Worm (Caenorhabditis elegans) whole organism, L1 larva: Measurements from ENCODE around the gene orc-3.
A peak's percentile ranks its signal among the peaks of the same experiment; 100 is the strongest.

Experiments used
- C34B4.2 ChIP-seq: sonication (generic microtip); optimal IDR thresholded peaks from 2 replicates; lab custom pipeline; 2017; ENCODE audit warnings: mild to moderate bottlenecking, missing genetic modification characterization, missing compliant biosample characterization
- Y116A8C.19 ChIP-seq: sonication (generic microtip); optimal IDR thresholded peaks from 2 replicates; lab custom pipeline; 2016; ENCODE audit warnings: missing compliant biosample characterization, missing genetic modification characterization, borderline replicate concordance
- aly-2 ChIP-seq: fragments of 150-350 bp; optimal IDR thresholded peaks from 2 replicates; lab custom pipeline; 2014; ENCODE audit warnings: missing biosample characterization, missing genetic modification characterization
- ceh-8 ChIP-seq: fragments of 200-800 bp; sonication (Bioruptor generic); optimal IDR thresholded peaks from 2 replicates; lab custom pipeline; 2018; ENCODE audit warnings: mild to moderate bottlenecking, missing genetic modification characterization, moderate library complexity, missing compliant biosample characterization
- ceh-90 ChIP-seq: sonication (generic microtip); optimal IDR thresholded peaks from 2 replicates; lab custom pipeline; 2016; ENCODE audit warnings: missing genetic modification characterization, missing compliant biosample characterization
- dpl-1 ChIP-seq, 3 experiments: fragments of 150-350 bp in 2 of 3; sonication (generic microtip) in 1 of 3; optimal IDR thresholded peaks; 2 replicates each; lab custom pipeline; 2014 to 2017; ENCODE audit warnings: missing biosample characterization in 3 of 3, missing genetic modification characterization in 3 of 3, missing genetic modification reagents in 3 of 3
- efl-1 ChIP-seq, 4 experiments: fragments of 150-350 bp; optimal IDR thresholded peaks in 3 of 4; peaks in 1 of 4; 1 replicate in 1 of 4; 2 replicates in 3 of 4; lab custom pipeline; 2014; ENCODE audit warnings: missing biosample characterization in 2 of 4, missing genetic modification characterization in 2 of 4, missing genetic modification reagents in 2 of 4
- efl-3 ChIP-seq: fragments of 200-800 bp; sonication (Bioruptor generic); optimal IDR thresholded peaks from 2 replicates; lab custom pipeline; 2018; ENCODE audit warnings: mild to moderate bottlenecking, missing genetic modification characterization, missing compliant biosample characterization
- egl-13 ChIP-seq: sonication (generic microtip); optimal IDR thresholded peaks from 2 replicates; lab custom pipeline; 2016; ENCODE audit warnings: missing genotype, missing genetic modification reagents, missing genetic modification characterization, missing compliant biosample characterization
- elt-2 ChIP-seq: sonication (generic microtip); optimal IDR thresholded peaks from 2 replicates; lab custom pipeline; 2016; ENCODE audit warnings: missing genetic modification characterization, mild to moderate bottlenecking, inconsistent platforms, missing compliant biosample characterization, missing genetic modification reagents
- elt-3 ChIP-seq, 6 experiments: fragments of 150-350 bp in 1 of 6; sonication (generic microtip); optimal IDR thresholded peaks; 2 replicates each; lab custom pipeline; 2017 to 2018; ENCODE audit warnings: missing biosample characterization in 6 of 6, missing genetic modification characterization in 6 of 6, inconsistent platforms in 1 of 6
- fkh-8 ChIP-seq: sonication (generic microtip); optimal IDR thresholded peaks from 2 replicates; lab custom pipeline; 2016; ENCODE audit warnings: mild to moderate bottlenecking, missing genetic modification characterization, missing compliant biosample characterization
- hlh-17 ChIP-seq: fragments of 200-800 bp; sonication (Bioruptor generic); optimal IDR thresholded peaks from 2 replicates; lab custom pipeline; 2018; ENCODE audit warnings: missing genetic modification characterization, mild to moderate bottlenecking, missing compliant biosample characterization, moderate library complexity, borderline replicate concordance
- hlh-4 ChIP-seq: sonication (generic microtip); optimal IDR thresholded peaks from 2 replicates; lab custom pipeline; 2016; ENCODE audit warnings: mild to moderate bottlenecking, missing genetic modification characterization, missing compliant biosample characterization
- hpl-2 ChIP-seq: fragments of 150-350 bp; optimal IDR thresholded peaks from 2 replicates; lab custom pipeline; 2014; ENCODE audit warnings: missing biosample characterization, missing genetic modification reagents, missing genetic modification characterization
- irx-1 ChIP-seq: sonication (generic microtip); optimal IDR thresholded peaks from 2 replicates; lab custom pipeline; 2016; ENCODE audit warnings: missing genetic modification characterization, missing compliant biosample characterization
- jun-1 ChIP-seq: fragments of 150-350 bp; optimal IDR thresholded peaks from 2 replicates; lab custom pipeline; 2014; ENCODE audit warnings: missing biosample characterization, missing genetic modification reagents, missing genetic modification characterization
- lin-14 ChIP-seq: fragments of 200-800 bp; sonication (Bioruptor generic); optimal IDR thresholded peaks from 2 replicates; lab custom pipeline; 2018; ENCODE audit warnings: mild to moderate bottlenecking, missing genetic modification characterization, moderate library complexity, missing compliant biosample characterization
- lir-3 ChIP-seq: sonication (generic microtip); optimal IDR thresholded peaks from 2 replicates; lab custom pipeline; 2016; ENCODE audit warnings: mild to moderate bottlenecking, missing genetic modification characterization, moderate library complexity, missing compliant biosample characterization; ENCODE audit not compliant: poor library complexity
- lsy-2 ChIP-seq, 2 experiments: fragments of 150-350 bp; optimal IDR thresholded peaks; 2 replicates each; lab custom pipeline; 2014; ENCODE audit warnings: missing biosample characterization in 2 of 2, missing genetic modification characterization in 2 of 2
- nhr-12 ChIP-seq: sonication (generic microtip); optimal IDR thresholded peaks from 2 replicates; lab custom pipeline; 2017; ENCODE audit warnings: missing biosample characterization, missing genetic modification characterization
- nhr-19 ChIP-seq: fragments of 200-800 bp; sonication (Bioruptor generic); conservative IDR thresholded peaks from 2 replicates; pipeline ENCODE4 v1.3.6; 2022; ENCODE audit warnings: missing genetic modification characterization, missing compliant biosample characterization
- nhr-20 ChIP-seq: sonication (generic microtip); optimal IDR thresholded peaks from 2 replicates; lab custom pipeline; 2016; ENCODE audit warnings: mild to moderate bottlenecking, missing genetic modification characterization, missing compliant biosample characterization
- nhr-76 ChIP-seq: sonication (generic microtip); optimal IDR thresholded peaks from 2 replicates; lab custom pipeline; 2017; ENCODE audit warnings: missing biosample characterization, missing genetic modification characterization
- nhr-77 ChIP-seq: fragments of 150-350 bp; optimal IDR thresholded peaks from 2 replicates; lab custom pipeline; 2014; ENCODE audit warnings: missing biosample characterization, missing genetic modification characterization
- nhr-90 ChIP-seq: sonication (generic microtip); optimal IDR thresholded peaks from 2 replicates; lab custom pipeline; 2016; ENCODE audit warnings: mild to moderate bottlenecking, missing genetic modification characterization, missing compliant biosample characterization; ENCODE audit not compliant: poor library complexity
- pag-3 ChIP-seq: sonication (generic microtip); optimal IDR thresholded peaks from 2 replicates; lab custom pipeline; 2017; ENCODE audit warnings: missing genetic modification characterization, mild to moderate bottlenecking, missing compliant biosample characterization, antibody characterized with exemption, borderline replicate concordance; ENCODE audit not compliant: insufficient read depth
- pax-3 ChIP-seq: fragments of 200-800 bp; sonication (Bioruptor generic); optimal IDR thresholded peaks from 2 replicates; lab custom pipeline; 2018; ENCODE audit warnings: mild to moderate bottlenecking, missing genetic modification characterization, moderate library complexity, missing compliant biosample characterization
- pqm-1 ChIP-seq: sonication (generic microtip); optimal IDR thresholded peaks from 3 replicates; lab custom pipeline; 2017; ENCODE audit warnings: missing biosample characterization, missing genetic modification characterization
- rnt-1 ChIP-seq: sonication (generic microtip); optimal IDR thresholded peaks from 2 replicates; lab custom pipeline; 2016; ENCODE audit warnings: mild to moderate bottlenecking, missing genetic modification characterization, moderate library complexity, missing compliant biosample characterization
- skn-1 ChIP-seq: fragments of 150-350 bp; optimal IDR thresholded peaks from 2 replicates; lab custom pipeline; 2014; ENCODE audit warnings: missing biosample characterization, missing genetic modification characterization
- snpc-4 ChIP-seq: fragments of 150-350 bp; optimal IDR thresholded peaks from 2 replicates; lab custom pipeline; 2014; ENCODE audit warnings: missing biosample characterization, missing genetic modification characterization
- sox-4 ChIP-seq: sonication (generic microtip); optimal IDR thresholded peaks from 2 replicates; lab custom pipeline; 2016; ENCODE audit warnings: missing genetic modification characterization, missing compliant biosample characterization
- sptf-1 ChIP-seq: fragments of 150-350 bp; optimal IDR thresholded peaks from 2 replicates; lab custom pipeline; 2014; ENCODE audit warnings: missing biosample characterization, missing genetic modification characterization
- swsn-7 ChIP-seq: sonication (generic microtip); optimal IDR thresholded peaks from 2 replicates; lab custom pipeline; 2016; ENCODE audit warnings: missing genetic modification characterization, missing compliant biosample characterization
- tbx-2 ChIP-seq: sonication (generic microtip); optimal IDR thresholded peaks from 2 replicates; lab custom pipeline; 2016; ENCODE audit warnings: missing genetic modification characterization, missing compliant biosample characterization
- unc-130 ChIP-seq: fragments of 150-350 bp; optimal IDR thresholded peaks from 2 replicates; lab custom pipeline; 2017; ENCODE audit warnings: missing biosample characterization, missing genetic modification characterization, inconsistent platforms
- unc-30 ChIP-seq: sonication (generic microtip); optimal IDR thresholded peaks from 2 replicates; lab custom pipeline; 2017; ENCODE audit warnings: missing biosample characterization, missing genetic modification characterization
- unc-86 ChIP-seq: sonication (generic microtip); optimal IDR thresholded peaks from 2 replicates; lab custom pipeline; 2016; ENCODE audit warnings: missing genetic modification characterization, missing compliant biosample characterization
- unc-98 ChIP-seq: fragments of 200-800 bp; sonication (Bioruptor generic); IDR thresholded peaks from 2 replicates; pipeline ENCODE4 v1.3.6; 2022; ENCODE audit warnings: missing genetic modification characterization, missing compliant biosample characterization
- xbp-1 ChIP-seq: sonication (generic microtip); optimal IDR thresholded peaks from 2 replicates; lab custom pipeline; 2016; ENCODE audit warnings: missing genetic modification characterization, missing compliant biosample characterization
- zip-4 ChIP-seq: fragments of 200-800 bp; sonication (Bioruptor generic); optimal IDR thresholded peaks from 2 replicates; lab custom pipeline; 2018; ENCODE audit warnings: mild to moderate bottlenecking, missing genetic modification characterization, moderate library complexity, missing compliant biosample characterization
- ztf-11 ChIP-seq, 2 experiments: sonication (generic microtip); optimal IDR thresholded peaks; 2 replicates each; lab custom pipeline; 2016 to 2017; ENCODE audit warnings: missing genetic modification characterization in 2 of 2, missing biosample characterization in 1 of 2, missing compliant biosample characterization in 1 of 2

orc-3 gene

ce11 chrIII:1223319-1224093, 15.6 kb downstream of the orc-3 start (continued):
- TF ChIP-seq aly-2 (no peak), pax-3 (no peak), C34B4.2 (tag; lab: Kevin White, UChicago) (no peak), snpc-4 (no peak), lir-3 (tag; lab: Kevin White, UChicago) (no peak), nhr-90 (tag; lab: Kevin White, UChicago) (no peak), nhr-76 (tag; lab: Kevin White, UChicago) (no peak), unc-130 (tag; lab: Kevin White, UChicago) (no peak), pag-3 (tag; lab: Kevin White, UChicago) (no peak), pqm-1 (no peak), efl-3 (GFP tag; lab: Kevin White, UChicago) (no peak), rnt-1 (tag; lab: Kevin White, UChicago) (no peak), nhr-12 (tag; lab: Kevin White, UChicago) (no peak), zip-4 (GFP tag; lab: Kevin White, UChicago) (no peak), dpl-1 (GFP tag; optimal IDR thresholded peaks at IDR 0.05; lab: Kevin White, UChicago) (no peak), ceh-90 (no peak), unc-30 (tag; lab: Kevin White, UChicago) (no peak), sox-4 (tag; lab: Kevin White, UChicago) (no peak), ztf-11 (tag; optimal IDR thresholded peaks at IDR 0.05; lab: Kevin White, UChicago) (no peak), skn-1 (tag; lab: Kevin White, UChicago) (no peak), egl-13 (no peak), fkh-8 (tag; lab: Kevin White, UChicago) (no peak), irx-1 (tag; lab: Kevin White, UChicago) (no peak), elt-3 (tag; optimal IDR thresholded peaks at IDR 0.05; lab: Kevin White, UChicago) (no peak), unc-86 (tag; lab: Kevin White, UChicago) (no peak), swsn-7 (tag; lab: Kevin White, UChicago) (no peak), nhr-19 (GFP tag; lab: Robert Waterston, UW) (no peak)

- no peak for TF ChIP-seq jun-1 (tag; lab: Kevin White, UChicago)
- peak; percentile 69 for TF ChIP-seq elt-2 (tag; lab: Kevin White, UChicago)
Observed at ce11 chrIII:1225116-1225515, 17.2 kb downstream of the orc-3 start.

ce11 chrIII:1225595-1225994, 17.7 kb downstream of the orc-3 start:
- TF ChIP-seq ceh-8 (GFP tag; lab: Kevin White, UChicago) (peak; percentile 76), lin-14 (GFP tag; lab: Kevin White, UChicago) (peak; percentile 47), unc-98 (GFP tag; lab: Robert Waterston, UW) (no peak), xbp-1 (no peak), skn-1 (tag; lab: Kevin White, UChicago) (no peak), efl-1 (optimal IDR thresholded peaks at IDR 0.05; lab: Kevin White, UChicago) (no peak), efl-1 (GFP tag; optimal IDR thresholded peaks at IDR 0.05 in 1 of 2; lab: Kevin White, UChicago) (peak in 1 of 2 experiments; percentile 42)

DNA sequence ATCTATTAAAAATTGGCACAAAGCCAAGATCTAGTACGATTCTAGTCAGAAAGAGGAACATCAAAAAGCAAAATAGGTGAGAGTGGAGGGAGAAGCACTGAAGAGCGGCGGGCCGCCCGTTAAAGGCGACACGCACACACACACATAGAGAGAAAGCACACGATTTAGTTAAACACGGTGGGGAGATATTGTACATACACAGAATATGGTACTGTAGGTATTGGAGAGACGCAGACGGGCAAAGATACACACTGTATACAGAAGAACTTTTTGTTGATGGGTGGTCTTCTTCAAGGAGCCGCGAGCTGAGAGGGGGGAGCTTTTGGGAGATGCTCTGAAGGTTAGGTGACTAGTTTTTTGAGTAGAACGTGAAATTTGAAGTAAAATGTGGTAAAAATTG, 18.3 kb downstream of the orc-3 start:
- TF ChIP-seq tbx-2 (tag; lab: Kevin White, UChicago) (peak; percentile 9), hlh-4 (no peak), elt-3 (tag; optimal IDR thresholded peaks at IDR 0.05; lab: Kevin White, UChicago) (no peak), sox-4 (tag; lab: Kevin White, UChicago) (no peak), unc-130 (tag; lab: Kevin White, UChicago) (no peak), sptf-1 (tag; lab: Kevin White, UChicago) (no peak), irx-1 (tag; lab: Kevin White, UChicago) (no peak), hpl-2 (GFP tag; lab: Kevin White, UChicago) (no peak), nhr-90 (tag; lab: Kevin White, UChicago) (no peak), lin-14 (GFP tag; lab: Kevin White, UChicago) (peak; percentile 24), hlh-17 (GFP tag; lab: Kevin White, UChicago) (no peak), nhr-77 (tag; lab: Kevin White, UChicago) (peak; percentile 12), nhr-19 (GFP tag; lab: Robert Waterston, UW) (no peak), C34B4.2 (tag; lab: Kevin White, UChicago) (no peak), lsy-2 (tag; optimal IDR thresholded peaks at IDR 0.05; lab: Kevin White, UChicago) (peak in 1 of 2 experiments; percentile 18), Y116A8C.19 (no peak), xbp-1 (no peak), pag-3 (tag; lab: Kevin White, UChicago) (no peak), dpl-1 (GFP tag; optimal IDR thresholded peaks at IDR 0.05; lab: Kevin White, UChicago) (no peak), nhr-20 (peak; percentile 19)
